Worm (Caenorhabditis elegans) whole organism, young adult: ENCODE results near the gene lin-38.

Source experiments
- K11D2.4 ChIP-seq: fragments of 200-800 bp; sonication (Bioruptor generic); IDR thresholded peaks from 2 replicates; pipeline ENCODE4 v1.3.6; 2022; ENCODE audit warnings: missing genetic modification reagents, missing genetic modification characterization, missing compliant biosample characterization
- him-1 ChIP-seq: sonication (generic microtip); optimal IDR thresholded peaks from 2 replicates; lab custom pipeline; 2016; ENCODE audit warnings: missing genotype, missing genetic modification reagents, missing genetic modification characterization, missing compliant biosample characterization
- hrde-1 ChIP-seq: sonication (generic microtip); optimal IDR thresholded peaks from 2 replicates; lab custom pipeline; 2016; ENCODE audit warnings: missing genetic modification characterization, mild to moderate bottlenecking, missing compliant biosample characterization, moderate library complexity, missing genotype, missing genetic modification reagents, borderline replicate concordance
- lag-1 ChIP-seq: fragments of 200-800 bp; sonication (Bioruptor generic); IDR thresholded peaks from 2 replicates; pipeline ENCODE4 v1.3.6; 2022; ENCODE audit warnings: missing genetic modification reagents, missing genetic modification characterization, missing compliant biosample characterization
- lin-35 ChIP-seq, 3 experiments: fragments of 150-350 bp in 2 of 3; sonication (generic microtip) in 1 of 3; optimal IDR thresholded peaks; 2 replicates each; lab custom pipeline; 2014 to 2018; ENCODE audit warnings: missing biosample characterization in 3 of 3, missing genetic modification characterization in 3 of 3, missing genetic modification reagents in 3 of 3
- lin-54 ChIP-seq: fragments of 200-800 bp; sonication (Bioruptor generic); optimal IDR thresholded peaks from 2 replicates; lab custom pipeline; 2018; ENCODE audit warnings: mild to moderate bottlenecking, missing genetic modification characterization, missing compliant biosample characterization
- snpc-1.1 ChIP-seq: sonication (generic microtip); optimal IDR thresholded peaks from 2 replicates; lab custom pipeline; 2017; ENCODE audit warnings: missing genetic modification characterization, mild to moderate bottlenecking, missing compliant biosample characterization, antibody characterized with exemption, moderate library complexity, missing genotype, missing genetic modification reagents; ENCODE audit not compliant: insufficient read depth
- snpc-1.3 ChIP-seq: sonication (generic microtip); optimal IDR thresholded peaks from 2 replicates; lab custom pipeline; 2017; ENCODE audit warnings: missing genetic modification characterization, mild to moderate bottlenecking, missing compliant biosample characterization, antibody characterized with exemption, moderate library complexity, missing genotype, missing genetic modification reagents; ENCODE audit not compliant: insufficient read depth
- snpc-4 ChIP-seq, 5 experiments: fragments of 150-350 bp in 1 of 5; sonication (generic microtip) in 4 of 5; optimal IDR thresholded peaks; 2 replicates each; lab custom pipeline; 2014 to 2018; ENCODE audit warnings: missing genetic modification characterization in 5 of 5, missing biosample characterization in 3 of 5, antibody characterized with exemption in 2 of 5, mild to moderate bottlenecking in 2 of 5, missing compliant biosample characterization in 2 of 5, missing genotype in 2 of 5, moderate library complexity in 2 of 5, missing genetic modification reagents in 1 of 5
- ztf-6 ChIP-seq: fragments of 200-800 bp; sonication (Bioruptor generic); IDR thresholded peaks from 2 replicates; pipeline ENCODE4 v1.3.6; 2022; ENCODE audit warnings: missing genetic modification reagents, missing genetic modification characterization, missing compliant biosample characterization

- TF ChIP-seq ztf-6 (GFP tag; lab: Robert Waterston, UW) (no peak), snpc-1.1 (tag; lab: Kevin White, UChicago) (no peak), K11D2.4 (GFP tag; lab: Robert Waterston, UW) (no peak), lag-1 (no peak), lin-54 (GFP tag; lab: Kevin White, UChicago) (no peak), hrde-1 (tag; lab: Kevin White, UChicago) (no peak), snpc-1.3 (no peak), lin-35 (GFP tag; optimal IDR thresholded peaks at IDR 0.05; lab: Kevin White, UChicago) (no peak), him-1 (tag; lab: Kevin White, UChicago) (no peak), snpc-4 (GFP tag; optimal IDR thresholded peaks at IDR 0.05; lab: Kevin White, UChicago) (no peak), snpc-4 (tag; optimal IDR thresholded peaks at IDR 0.05; lab: Kevin White, UChicago) (no peak)
Observed at ce11 chrII:13600904-13601303, 25.2 kb downstream of the lin-38 start, which contains the start of gene csp-1.
